Fruit fly (Drosophila melanogaster): ENCODE measurements around the gene cal1.

Gene cal1

DNA sequence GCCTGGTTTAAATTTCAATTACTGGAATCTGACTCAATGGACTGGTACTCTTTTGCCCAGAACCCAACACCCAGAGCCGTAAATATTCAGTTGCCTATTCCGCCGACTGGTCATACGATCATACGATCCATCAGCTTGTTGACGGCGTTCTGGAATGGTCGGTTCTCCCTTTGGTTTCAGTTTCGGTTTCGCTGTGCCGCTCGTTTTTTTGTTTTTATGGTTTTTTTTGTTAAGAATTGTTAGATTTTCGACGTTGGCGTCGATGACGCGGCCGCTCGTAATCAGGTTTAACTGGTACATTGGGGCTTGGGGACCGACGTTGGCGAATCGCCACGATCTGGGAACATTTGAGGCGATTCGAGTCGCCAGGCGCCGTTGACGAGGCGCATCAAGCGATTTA is 25.4 kb upstream of the cal1 start:
- TF ChIP-seq CG4496 (GFP tag; IDR thresholded peaks at IDR 0.05) (0 out of 3 replicates have a peak, but pooled peaks have one; percentile 47), Pif1B (GFP tag; optimal IDR thresholded peaks at IDR 0.05) (no peak)

DNA sequence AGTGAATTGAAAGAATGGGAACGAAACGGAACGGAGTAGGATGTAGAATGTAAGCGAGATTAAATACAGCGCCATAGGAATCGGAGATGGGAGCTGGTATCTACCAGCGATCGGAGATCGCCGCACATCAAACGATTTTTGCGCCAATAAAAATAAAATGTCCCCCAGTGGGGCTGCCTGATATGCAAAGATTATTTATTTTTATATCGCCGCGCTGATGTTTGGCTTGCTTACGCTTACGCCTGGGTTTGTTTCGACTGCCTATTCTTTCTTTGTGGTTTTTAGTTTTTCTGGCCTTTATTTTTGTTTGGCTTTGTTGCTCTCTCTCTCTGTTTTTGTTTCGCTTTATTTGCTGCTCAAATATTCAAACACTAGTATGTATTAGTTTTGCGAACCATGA is 24.3 kb upstream of the cal1 start:
- 0 out of 3 replicates have a peak, but pooled peaks have one; percentile 17 for TF ChIP-seq CG4496 (GFP tag; IDR thresholded peaks at IDR 0.05)
- no peak for TF ChIP-seq gl (tag; optimal IDR thresholded peaks at IDR 0.05)
- no peak for TF ChIP-seq rn (GFP tag; IDR thresholded peaks at IDR 0.05)

DNA sequence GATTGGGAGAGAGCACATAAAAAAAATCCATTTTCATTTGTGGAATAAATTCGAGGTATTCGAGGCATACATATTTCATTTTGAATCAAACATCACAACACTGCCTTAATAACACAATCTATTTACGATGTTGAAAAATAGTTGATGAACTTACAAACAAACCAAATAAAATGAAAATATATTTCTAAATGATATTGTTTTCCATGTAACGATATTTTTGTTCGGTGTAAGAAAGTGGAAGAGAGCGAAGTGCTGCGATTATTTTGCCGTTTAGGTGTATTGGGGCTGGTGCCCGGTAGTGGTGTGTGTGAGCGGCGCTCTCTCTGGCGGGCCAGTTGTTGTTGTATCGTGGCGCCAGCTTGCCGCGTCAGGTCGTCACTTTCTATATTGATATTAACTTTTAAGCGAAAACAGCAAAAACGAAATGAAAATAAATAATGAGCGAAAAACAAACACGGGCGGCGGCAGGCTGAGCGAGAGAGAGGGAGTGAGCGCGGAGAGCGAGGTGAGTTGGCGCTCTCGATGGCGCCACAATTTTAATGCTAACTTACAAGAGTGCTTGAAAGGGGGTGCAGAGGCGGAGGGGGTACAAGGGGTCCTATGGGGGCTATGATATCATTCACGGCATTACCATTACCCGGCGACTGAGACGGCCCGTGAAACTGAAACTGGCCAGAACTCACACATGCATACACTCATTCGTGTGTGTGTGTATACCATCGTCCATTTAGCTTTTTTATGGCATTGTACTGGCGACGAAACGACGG is 22.9 kb upstream of the cal1 start:
- TF ChIP-seq CG4496 (GFP tag; IDR thresholded peaks at IDR 0.05) (peak; percentile 87), Pif1A (GFP tag; optimal IDR thresholded peaks at IDR 0.05) (peak; percentile 94), CG17806 (tag; optimal IDR thresholded peaks at IDR 0.05) (peak; percentile 92), Snoo (tag; optimal IDR thresholded peaks at IDR 0.05) (peak; percentile 94), Pif1B (GFP tag; optimal IDR thresholded peaks at IDR 0.05) (peak; percentile 95), fd96Ca (GFP tag; IDR thresholded peaks at IDR 0.05) (peak; percentile 71), Ets98B (GFP tag; IDR thresholded peaks at IDR 0.05) (peak; percentile 89), CG13204 (GFP tag; optimal IDR thresholded peaks at IDR 0.05) (peak; percentile 92), CG8301 (tag; optimal IDR thresholded peaks at IDR 0.05) (peak; percentile 95), D1 (tag; optimal IDR thresholded peaks at IDR 0.05) (peak; percentile 85), CG14655 (GFP tag; optimal IDR thresholded peaks at IDR 0.05) (peak; percentile 92), CG9948 (tag; optimal IDR thresholded peaks at IDR 0.05) (peak; percentile 94), CG10348 (GFP tag; IDR thresholded peaks at IDR 0.05) (peak; percentile 35; the same call in 1 of the 2 replicates), gl (tag; optimal IDR thresholded peaks at IDR 0.05) (peak; percentile 74), CG12605 (GFP tag; IDR thresholded peaks at IDR 0.05) (peak; percentile 78), CG34367 (tag; optimal IDR thresholded peaks at IDR 0.05) (peak; percentile 86), CG15710 (tag; optimal IDR thresholded peaks at IDR 0.05) (peak; percentile 85), CG8159 (tag; optimal IDR thresholded peaks at IDR 0.05) (peak; percentile 92), EcR (GFP tag; optimal IDR thresholded peaks at IDR 0.05) (peak; percentile 81), CG32121 (GFP tag; IDR thresholded peaks at IDR 0.05) (peak; percentile 88; the same call in 1 of the 2 replicates), rn (GFP tag; IDR thresholded peaks at IDR 0.05) (peak; percentile 51)

DNA sequence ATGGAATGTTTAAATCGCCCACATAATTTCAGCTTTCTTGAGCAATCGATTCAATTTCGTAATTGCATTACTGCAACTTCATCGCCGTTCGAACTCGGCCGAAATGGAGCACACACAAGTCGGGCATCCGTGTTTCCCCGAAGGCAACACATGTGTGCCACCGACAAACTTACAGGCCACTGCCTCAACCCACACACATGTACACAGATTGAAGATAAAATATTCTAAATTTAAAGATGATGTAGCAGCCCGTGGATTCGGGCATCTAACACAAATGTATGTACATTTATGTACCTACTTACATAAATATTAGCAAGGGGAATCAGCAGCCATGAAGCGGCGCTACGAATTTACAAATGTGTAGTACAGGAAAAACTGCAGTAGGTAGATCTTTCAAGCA is 22.0 kb upstream of the cal1 start:
- TF ChIP-seq Ets98B (GFP tag; IDR thresholded peaks at IDR 0.05) (no peak), CG8301 (tag; optimal IDR thresholded peaks at IDR 0.05) (no peak), CG17806 (tag; optimal IDR thresholded peaks at IDR 0.05) (no peak), D1 (tag; optimal IDR thresholded peaks at IDR 0.05) (no peak), Snoo (tag; optimal IDR thresholded peaks at IDR 0.05) (no peak), CG34367 (tag; optimal IDR thresholded peaks at IDR 0.05) (no peak), CG32121 (GFP tag; IDR thresholded peaks at IDR 0.05) (no peak), rn (GFP tag; IDR thresholded peaks at IDR 0.05) (no peak), fd96Ca (GFP tag; IDR thresholded peaks at IDR 0.05) (no peak), CG10348 (GFP tag; IDR thresholded peaks at IDR 0.05) (no peak)

DNA sequence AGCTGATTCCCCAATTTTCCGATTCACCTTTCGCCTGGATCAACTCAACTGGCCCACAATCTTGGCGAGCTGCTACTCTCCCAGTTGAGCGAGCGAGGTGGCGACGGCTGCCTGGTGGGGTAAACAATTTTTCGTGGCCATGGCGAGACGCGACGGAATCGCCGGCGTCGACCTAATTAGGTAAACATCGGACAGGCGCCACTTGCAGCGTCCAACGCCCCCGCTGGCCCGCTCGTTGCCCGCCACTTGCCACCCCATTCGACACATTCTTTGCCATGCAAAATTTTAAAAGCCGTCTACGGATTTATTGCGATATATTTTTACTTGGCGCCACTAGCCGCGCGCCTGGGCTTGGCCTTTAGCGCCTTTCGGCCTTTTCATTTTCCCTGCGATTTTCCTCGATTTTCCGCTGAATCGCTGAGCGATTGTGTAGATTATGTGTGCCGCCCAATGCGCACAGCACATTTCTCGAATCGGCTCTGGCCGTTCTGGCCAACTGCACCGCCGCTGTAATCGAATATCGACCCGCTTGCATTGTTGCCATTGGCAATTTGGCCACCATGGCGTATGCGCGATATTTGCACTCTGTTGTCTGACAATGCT is 21.2 kb upstream of the cal1 start:
- TF ChIP-seq rn (GFP tag; IDR thresholded peaks at IDR 0.05): no peak
- TF ChIP-seq CG32121 (GFP tag; IDR thresholded peaks at IDR 0.05): peak; percentile 28; the same call in 1 of the 2 replicates
- 0 out of 3 replicates have a peak, but pooled peaks have one; percentile 16 for TF ChIP-seq CG4496 (GFP tag; IDR thresholded peaks at IDR 0.05)
- TF ChIP-seq EcR (GFP tag; optimal IDR thresholded peaks at IDR 0.05): peak; percentile 43
- no peak for TF ChIP-seq CG12605 (GFP tag; IDR thresholded peaks at IDR 0.05)

DNA sequence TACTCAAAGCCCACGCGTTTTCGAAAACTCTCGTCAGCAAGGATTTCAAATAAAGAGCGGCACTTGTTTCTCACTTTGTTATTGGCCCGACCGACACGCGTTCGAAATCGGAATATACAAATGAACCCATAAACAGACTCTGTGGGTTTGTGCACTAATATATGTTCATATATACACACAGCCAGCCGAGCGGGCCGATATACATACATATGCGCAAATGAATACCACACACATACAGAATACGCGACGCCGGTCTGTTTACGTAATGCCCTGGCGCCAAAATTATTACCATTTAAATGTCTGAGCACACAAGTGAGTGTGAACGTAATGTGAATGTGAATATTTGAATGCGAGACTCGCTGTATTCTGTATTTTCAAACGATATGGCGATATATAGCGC is 20.4 kb upstream of the cal1 start:
- TF ChIP-seq gl (tag; optimal IDR thresholded peaks at IDR 0.05): no peak
- TF ChIP-seq D1 (tag; optimal IDR thresholded peaks at IDR 0.05): no peak
- TF ChIP-seq CG8159 (tag; optimal IDR thresholded peaks at IDR 0.05): no peak
- no peak for TF ChIP-seq CG14655 (GFP tag; optimal IDR thresholded peaks at IDR 0.05)
- TF ChIP-seq CG32121 (GFP tag; IDR thresholded peaks at IDR 0.05): no peak
- no peak for TF ChIP-seq Ets98B (GFP tag; IDR thresholded peaks at IDR 0.05)
- TF ChIP-seq CG10348 (GFP tag; IDR thresholded peaks at IDR 0.05): no peak
- no peak for TF ChIP-seq EcR (GFP tag; optimal IDR thresholded peaks at IDR 0.05)
- TF ChIP-seq rn (GFP tag; IDR thresholded peaks at IDR 0.05): no peak
- no peak for TF ChIP-seq fd96Ca (GFP tag; IDR thresholded peaks at IDR 0.05)
- TF ChIP-seq Snoo (tag; optimal IDR thresholded peaks at IDR 0.05): no peak
- no peak for TF ChIP-seq CG34367 (tag; optimal IDR thresholded peaks at IDR 0.05)
- TF ChIP-seq CG9948 (tag; optimal IDR thresholded peaks at IDR 0.05): no peak
